Worm (Caenorhabditis elegans) whole organism, L2 larva: ENCODE data around the gene W01H2.2.

Source experiments
- C34F6.9 ChIP-seq: fragments of 150-350 bp; optimal IDR thresholded peaks from 2 replicates; lab custom pipeline; 2014; ENCODE audit warnings: missing biosample characterization, missing genetic modification characterization
- R02D3.7 ChIP-seq: fragments of 150-350 bp; optimal IDR thresholded peaks from 2 replicates; lab custom pipeline; 2014; ENCODE audit warnings: missing biosample characterization, missing genetic modification characterization
- Y55F3AM.14 ChIP-seq: fragments of 200-800 bp; sonication (Bioruptor generic); optimal IDR thresholded peaks from 2 replicates; lab custom pipeline; 2018; ENCODE audit warnings: mild to moderate bottlenecking, missing genetic modification characterization, missing compliant biosample characterization
- ZK546.5 ChIP-seq: sonication (generic microtip); optimal IDR thresholded peaks from 2 replicates; lab custom pipeline; 2017; ENCODE audit warnings: missing biosample characterization, missing genetic modification characterization
- alr-1 ChIP-seq: fragments of 150-350 bp; optimal IDR thresholded peaks from 2 replicates; lab custom pipeline; 2014; ENCODE audit warnings: missing biosample characterization, missing genetic modification characterization
- aly-2 ChIP-seq: fragments of 150-350 bp; optimal IDR thresholded peaks from 2 replicates; lab custom pipeline; 2014; ENCODE audit warnings: missing biosample characterization, missing genetic modification characterization
- ama-1 ChIP-seq: fragments of 150-350 bp; optimal IDR thresholded peaks from 2 replicates; lab custom pipeline; 2018; ENCODE audit warnings: inconsistent platforms
- blmp-1 ChIP-seq: sonication (generic microtip); optimal IDR thresholded peaks from 2 replicates; lab custom pipeline; 2017; ENCODE audit warnings: missing genetic modification characterization, mild to moderate bottlenecking, missing compliant biosample characterization, antibody characterized with exemption, moderate library complexity; ENCODE audit not compliant: insufficient read depth
- ceh-16 ChIP-seq: fragments of 150-350 bp; optimal IDR thresholded peaks from 2 replicates; lab custom pipeline; 2014; ENCODE audit warnings: missing biosample characterization, missing genetic modification characterization
- ceh-82 ChIP-seq: fragments of 150-350 bp; optimal IDR thresholded peaks from 2 replicates; lab custom pipeline; 2014; ENCODE audit warnings: missing biosample characterization, missing genetic modification characterization
- crh-2 ChIP-seq: sonication (generic microtip); optimal IDR thresholded peaks from 2 replicates; lab custom pipeline; 2017; ENCODE audit warnings: missing biosample characterization, missing genetic modification characterization
- dmd-4 ChIP-seq: sonication (generic microtip); optimal IDR thresholded peaks from 2 replicates; lab custom pipeline; 2017; ENCODE audit warnings: missing biosample characterization, missing genetic modification characterization
- fos-1 ChIP-seq: fragments of 150-350 bp; optimal IDR thresholded peaks from 2 replicates; lab custom pipeline; 2014; ENCODE audit warnings: missing biosample characterization, missing genetic modification characterization
- gmeb-1 ChIP-seq: fragments of 150-350 bp; optimal IDR thresholded peaks from 2 replicates; lab custom pipeline; 2014; ENCODE audit warnings: missing biosample characterization, missing genetic modification characterization
- lin-11 ChIP-seq: fragments of 150-350 bp; sonication (generic microtip); optimal IDR thresholded peaks from 2 replicates; lab custom pipeline; 2014; ENCODE audit warnings: missing biosample characterization, missing genetic modification characterization, inconsistent platforms, mixed read lengths
- lin-13 ChIP-seq: fragments of 150-350 bp; optimal IDR thresholded peaks from 2 replicates; lab custom pipeline; 2014; ENCODE audit warnings: missing biosample characterization, missing genetic modification reagents, missing genetic modification characterization
- lin-39 ChIP-seq: fragments of 150-350 bp; optimal IDR thresholded peaks from 2 replicates; lab custom pipeline; 2014; ENCODE audit warnings: missing biosample characterization, missing genetic modification reagents, missing genetic modification characterization
- lsy-2 ChIP-seq, 2 experiments: fragments of 150-350 bp in 1 of 2; sonication (generic microtip) in 1 of 2; optimal IDR thresholded peaks; 2 replicates each; lab custom pipeline; 2014 to 2017; ENCODE audit warnings: missing biosample characterization in 2 of 2, missing genetic modification characterization in 2 of 2
- mab-5 ChIP-seq: fragments of 150-350 bp; optimal IDR thresholded peaks from 2 replicates; lab custom pipeline; 2014; ENCODE audit warnings: missing biosample characterization, missing genetic modification characterization
- mbf-1 ChIP-seq: sonication (generic microtip); optimal IDR thresholded peaks from 2 replicates; lab custom pipeline; 2017; ENCODE audit warnings: missing biosample characterization, missing genetic modification characterization
- mdl-1 ChIP-seq, 2 experiments: fragments of 150-350 bp in 1 of 2; sonication (generic microtip) in 1 of 2; optimal IDR thresholded peaks; 2 replicates each; lab custom pipeline; 2017; ENCODE audit warnings: missing biosample characterization in 2 of 2, missing genetic modification characterization in 2 of 2
- nhr-10 ChIP-seq: sonication (generic microtip); optimal IDR thresholded peaks from 2 replicates; lab custom pipeline; 2017; ENCODE audit warnings: missing biosample characterization, missing genetic modification characterization
- nhr-12 ChIP-seq: fragments of 150-350 bp; optimal IDR thresholded peaks from 2 replicates; lab custom pipeline; 2014; ENCODE audit warnings: missing biosample characterization, missing genetic modification characterization
- nhr-129 ChIP-seq: fragments of 150-350 bp; optimal IDR thresholded peaks from 2 replicates; lab custom pipeline; 2014; ENCODE audit warnings: missing biosample characterization, missing genetic modification characterization
- nhr-21 ChIP-seq: fragments of 150-350 bp; optimal IDR thresholded peaks from 2 replicates; lab custom pipeline; 2014; ENCODE audit warnings: missing biosample characterization, missing genetic modification characterization
- nhr-23 ChIP-seq: fragments of 150-350 bp; optimal IDR thresholded peaks from 2 replicates; lab custom pipeline; 2014; ENCODE audit warnings: missing biosample characterization, missing genetic modification reagents, missing genetic modification characterization
- nhr-237 ChIP-seq: fragments of 150-350 bp; optimal IDR thresholded peaks from 2 replicates; lab custom pipeline; 2014; ENCODE audit warnings: missing biosample characterization, missing genetic modification characterization
- nhr-25 ChIP-seq: fragments of 150-350 bp; sonication (generic microtip); optimal IDR thresholded peaks from 3 replicates; lab custom pipeline; 2014; ENCODE audit warnings: missing biosample characterization, missing genetic modification characterization
- nhr-6 ChIP-seq: fragments of 150-350 bp; optimal IDR thresholded peaks from 2 replicates; lab custom pipeline; 2014; ENCODE audit warnings: missing biosample characterization, missing genetic modification characterization
- peb-1 ChIP-seq: fragments of 150-350 bp; optimal IDR thresholded peaks from 2 replicates; lab custom pipeline; 2014; ENCODE audit warnings: missing biosample characterization, missing genetic modification characterization
- sem-4 ChIP-seq: fragments of 150-350 bp; optimal IDR thresholded peaks from 2 replicates; lab custom pipeline; 2014; ENCODE audit warnings: missing biosample characterization, missing genetic modification reagents, missing genetic modification characterization
- skn-1 ChIP-seq: sonication (generic microtip); optimal IDR thresholded peaks from 2 replicates; lab custom pipeline; 2017; ENCODE audit warnings: missing biosample characterization, missing genetic modification characterization
- sma-3 ChIP-seq: sonication (generic microtip); optimal IDR thresholded peaks from 2 replicates; lab custom pipeline; 2016; ENCODE audit warnings: missing genetic modification reagents, missing genetic modification characterization, missing compliant biosample characterization
- unc-39 ChIP-seq: fragments of 150-350 bp; optimal IDR thresholded peaks from 2 replicates; lab custom pipeline; 2014; ENCODE audit warnings: missing biosample characterization, missing genetic modification characterization
- unc-55 ChIP-seq: fragments of 150-350 bp; sonication (generic microtip); optimal IDR thresholded peaks from 3 replicates; lab custom pipeline; 2014; ENCODE audit warnings: missing biosample characterization, missing genetic modification reagents, missing genetic modification characterization
- unc-62 ChIP-seq: fragments of 150-350 bp; optimal IDR thresholded peaks from 2 replicates; lab custom pipeline; 2014; ENCODE audit warnings: missing biosample characterization, missing genetic modification reagents, missing genetic modification characterization
- ztf-1 ChIP-seq: fragments of 200-800 bp; sonication (Bioruptor generic); conservative IDR thresholded peaks from 2 replicates; pipeline ENCODE4 v1.3.6; 2022; ENCODE audit warnings: missing genetic modification characterization, missing compliant biosample characterization
- ztf-11 ChIP-seq: sonication (generic microtip); optimal IDR thresholded peaks from 2 replicates; lab custom pipeline; 2017; ENCODE audit warnings: missing biosample characterization, missing genetic modification characterization

Gene W01H2.2

ce11 chrX:4222779-4223387 is 4.6 kb upstream of the W01H2.2 start (continued):
- TF ChIP-seq nhr-25 (tag; lab: Kevin White, UChicago) (peak; percentile 77), unc-55 (GFP tag; lab: Kevin White, UChicago) (peak; percentile 49), ceh-82 (tag; lab: Kevin White, UChicago) (no peak), aly-2 (tag; lab: Kevin White, UChicago) (no peak), sma-3 (peak; percentile 94), ama-1 (lab: Kevin White, UChicago) (peak; percentile 63), ceh-16 (tag; lab: Kevin White, UChicago) (peak; percentile 14), mbf-1 (no peak), mdl-1 (tag; optimal IDR thresholded peaks at IDR 0.05; lab: Kevin White, UChicago) (peak; percentile 44 to 66), nhr-12 (no peak), Y55F3AM.14 (GFP tag; lab: Kevin White, UChicago) (peak; percentile 79), nhr-129 (tag; lab: Kevin White, UChicago) (peak; percentile 73), crh-2 (peak; percentile 76), sem-4 (tag; lab: Kevin White, UChicago) (peak; percentile 85), nhr-10 (tag; lab: Kevin White, UChicago) (peak; percentile 36), nhr-6 (peak; percentile 86), alr-1 (no peak)

DNA sequence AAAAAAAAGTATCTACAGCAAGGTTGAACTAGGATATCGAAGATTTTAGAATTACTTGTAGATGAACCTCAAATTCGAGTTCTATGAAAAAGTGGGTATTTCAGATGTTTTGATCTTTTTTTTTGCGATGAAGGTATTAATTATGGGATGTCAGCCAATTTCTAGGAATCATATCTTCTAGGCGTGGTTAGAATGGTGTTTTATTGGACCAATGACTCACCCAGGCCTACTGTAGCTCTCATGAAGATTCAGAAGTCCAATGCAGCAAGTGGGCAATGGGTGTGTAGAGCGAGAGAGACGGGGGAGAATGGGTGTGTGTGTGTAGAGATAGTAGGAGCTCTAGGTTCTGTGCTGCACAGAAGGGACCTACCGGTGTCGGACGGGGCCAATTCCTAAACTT is 3.9 kb upstream of the W01H2.2 start:
- TF ChIP-seq dmd-4 (tag; lab: Kevin White, UChicago) (no peak), fos-1 (peak; percentile 74), mab-5 (tag; lab: Kevin White, UChicago) (no peak), nhr-237 (tag; lab: Kevin White, UChicago) (no peak), lsy-2 (tag; optimal IDR thresholded peaks at IDR 0.05; lab: Kevin White, UChicago) (peak in 1 of 2 experiments; percentile 68), C34F6.9 (tag; lab: Kevin White, UChicago) (peak; percentile 14)
- TF ChIP-seq, all 48 proteins: peak for 3

DNA sequence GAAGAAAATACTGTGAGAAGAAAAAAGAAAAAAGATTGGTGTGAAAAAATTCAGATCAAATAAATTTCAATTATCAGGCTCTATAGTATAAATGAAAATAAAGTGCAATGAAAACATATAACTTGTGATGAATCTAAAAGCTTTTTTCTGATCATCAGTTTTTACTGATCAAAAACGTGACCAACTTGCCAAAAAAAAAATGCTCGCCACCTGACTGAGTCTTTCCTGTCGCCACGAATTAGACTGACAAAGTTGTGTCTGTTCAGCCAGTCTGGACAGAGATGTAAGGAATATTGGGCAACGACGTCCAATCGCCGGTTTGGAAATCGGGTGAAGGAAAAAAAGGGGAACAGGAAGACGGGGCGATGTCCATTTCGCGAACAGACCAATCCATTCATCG is 1.2 kb upstream of the W01H2.2 start:
- TF ChIP-seq lin-11 (tag; lab: Kevin White, UChicago) (no peak), ama-1 (lab: Kevin White, UChicago) (no peak), lin-39 (no peak), crh-2 (peak; percentile 5), lin-13 (no peak), ZK546.5 (tag; lab: Kevin White, UChicago) (no peak), mab-5 (tag; lab: Kevin White, UChicago) (no peak), alr-1 (no peak), ztf-11 (no peak), sem-4 (tag; lab: Kevin White, UChicago) (no peak), ceh-16 (tag; lab: Kevin White, UChicago) (no peak), nhr-21 (tag; lab: Kevin White, UChicago) (no peak), aly-2 (tag; lab: Kevin White, UChicago) (no peak), nhr-129 (tag; lab: Kevin White, UChicago) (peak; percentile 48), R02D3.7 (tag; lab: Kevin White, UChicago) (no peak), unc-62 (GFP tag; lab: Kevin White, UChicago) (no peak), lsy-2 (tag; optimal IDR thresholded peaks at IDR 0.05; lab: Kevin White, UChicago) (peak in 1 of 2 experiments; percentile 5), C34F6.9 (tag; lab: Kevin White, UChicago) (peak; percentile 10)

DNA sequence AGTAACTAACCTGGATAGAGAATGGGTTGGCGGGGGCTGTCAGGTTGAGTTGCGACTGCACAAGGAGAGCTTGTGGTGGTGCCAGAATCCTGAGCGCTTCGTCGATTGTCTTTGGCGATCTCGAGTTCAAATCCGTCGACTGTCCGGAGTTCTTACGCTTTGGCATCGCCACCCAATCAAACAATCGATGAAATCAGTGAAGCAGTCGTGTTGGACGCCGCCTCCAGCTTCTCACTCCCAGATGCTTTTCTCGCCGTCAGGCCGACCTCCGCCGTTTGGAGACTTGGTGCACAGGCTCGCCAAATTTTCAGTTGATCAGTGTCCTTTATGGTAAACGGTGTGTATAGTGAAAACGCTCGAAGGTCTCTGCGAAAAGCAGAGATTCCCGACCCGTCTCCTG is 1.4 kb downstream of the W01H2.2 start, which contains the start of the genes F20B6.10 and hpk-1:
TSS of gene F20B6.10 (minus strand) at position 303 of the 400 bp plus-strand sequence.
TSS of gene hpk-1 (minus strand) at position 397 of the 400 bp plus-strand sequence.
- TF ChIP-seq gmeb-1 (tag; lab: Kevin White, UChicago) (no peak), alr-1 (no peak), lin-13 (no peak), Y55F3AM.14 (GFP tag; lab: Kevin White, UChicago) (no peak), ztf-1 (no peak), ama-1 (lab: Kevin White, UChicago) (no peak), R02D3.7 (tag; lab: Kevin White, UChicago) (no peak), blmp-1 (tag; lab: Kevin White, UChicago) (no peak), mab-5 (tag; lab: Kevin White, UChicago) (no peak), unc-39 (tag; lab: Kevin White, UChicago) (no peak), sem-4 (tag; lab: Kevin White, UChicago) (no peak), nhr-10 (tag; lab: Kevin White, UChicago) (no peak), skn-1 (no peak), peb-1 (no peak), mdl-1 (tag; optimal IDR thresholded peaks at IDR 0.05; lab: Kevin White, UChicago) (no peak), mbf-1 (no peak), unc-62 (GFP tag; lab: Kevin White, UChicago) (no peak), nhr-129 (tag; lab: Kevin White, UChicago) (no peak), nhr-23 (tag; lab: Kevin White, UChicago) (no peak)
